Worm (Caenorhabditis elegans) whole organism, mixed stage, embryonic: Measurements from ENCODE around the gene T19C4.5.

Experiments used
- lin-13 ChIP-seq: fragments of 150-350 bp; optimal IDR thresholded peaks from 2 replicates; lab custom pipeline; 2014; ENCODE audit warnings: missing biosample characterization, missing genetic modification characterization
- lin-32 ChIP-seq: fragments of 200-800 bp; sonication (Bioruptor generic); optimal IDR thresholded peaks from 2 replicates; lab custom pipeline; 2018; ENCODE audit warnings: mild to moderate bottlenecking, missing genetic modification characterization, missing compliant biosample characterization
- nhr-237 ChIP-seq: fragments of 150-350 bp; optimal IDR thresholded peaks from 2 replicates; lab custom pipeline; 2014; ENCODE audit warnings: missing biosample characterization, missing genetic modification characterization
- nhr-28 ChIP-seq: fragments of 150-350 bp; optimal IDR thresholded peaks from 2 replicates; lab custom pipeline; 2014; ENCODE audit warnings: missing biosample characterization, missing genetic modification characterization
- nhr-76 ChIP-seq: sonication (generic microtip); optimal IDR thresholded peaks from 2 replicates; lab custom pipeline; 2017; ENCODE audit warnings: missing biosample characterization, missing genetic modification characterization
- ztf-11 ChIP-seq: fragments of 150-350 bp; optimal IDR thresholded peaks from 2 replicates; lab custom pipeline; 2014; ENCODE audit warnings: missing biosample characterization, missing genetic modification characterization

ce11 chrV:11147780-11148144 lies 24.3 kb upstream of the T19C4.5 start:
- TF ChIP-seq lin-13 = no peak
- no peak for TF ChIP-seq lin-32 (GFP tag; lab: Kevin White, UChicago)
- TF ChIP-seq ztf-11 = no peak
- no peak for TF ChIP-seq nhr-76 (tag; lab: Kevin White, UChicago)
- TF ChIP-seq nhr-237 = peak; percentile 16
- TF ChIP-seq nhr-28 = no peak
